Fruit fly (Drosophila melanogaster) whole organism, prepupa: ENCODE measurements around the gene CG15876.

Experiments used
- CG16779 ChIP-seq: fragments of 200-800 bp; sonication (Bioruptor generic); optimal IDR thresholded peaks from 3 replicates; lab custom pipeline; 2017; ENCODE audit warnings: missing biosample characterization, mild to moderate bottlenecking, missing genetic modification characterization
- CG31627 ChIP-seq: fragments of 200-800 bp; sonication (Bioruptor generic); optimal IDR thresholded peaks from 3 replicates; lab custom pipeline; 2016; ENCODE audit warnings: missing biosample characterization, missing genetic modification characterization
- CG34406 ChIP-seq: fragments of 200-800 bp; sonication (Bioruptor generic); optimal IDR thresholded peaks from 3 replicates; lab custom pipeline; 2016; ENCODE audit warnings: missing biosample characterization, missing genetic modification characterization
- Eip75B ChIP-seq: fragments of 200-800 bp; sonication (Bioruptor generic); optimal IDR thresholded peaks from 3 replicates; lab custom pipeline; 2016; ENCODE audit warnings: missing biosample characterization, missing genetic modification characterization
- Ets96B ChIP-seq: fragments of 200-800 bp; optimal IDR thresholded peaks from 2 replicates; lab custom pipeline; 2019; ENCODE audit warnings: missing biosample characterization, mild to moderate bottlenecking, missing genetic modification characterization, moderate library complexity
- Hr39 ChIP-seq: fragments of 200-800 bp; sonication (Bioruptor generic); optimal IDR thresholded peaks from 2 replicates; lab custom pipeline; 2016; ENCODE audit warnings: missing biosample characterization, missing genetic modification characterization
- esn ChIP-seq: fragments of 200-800 bp; sonication (Bioruptor generic); optimal IDR thresholded peaks from 2 replicates; lab custom pipeline; 2016; ENCODE audit warnings: missing biosample characterization, mild to moderate bottlenecking, missing genetic modification characterization, moderate library complexity

DNA sequence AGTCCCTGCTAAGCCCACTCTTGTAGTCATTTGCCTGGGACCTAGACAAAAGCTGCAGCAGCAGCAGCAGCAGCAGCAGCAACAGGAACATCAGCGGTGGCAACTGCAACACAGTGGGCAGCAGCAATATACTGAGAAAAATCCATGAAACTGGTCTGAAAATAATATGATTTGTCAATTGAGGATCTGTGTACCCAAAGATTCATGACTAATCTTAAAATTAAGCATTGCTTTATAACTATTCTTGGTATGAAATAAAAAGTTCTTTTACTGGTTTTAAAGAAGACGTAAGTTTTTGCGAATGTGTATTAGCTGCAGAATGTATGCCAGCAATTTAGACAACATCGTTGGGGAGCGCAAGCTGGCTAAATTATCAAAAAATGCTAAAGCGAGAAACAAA is 37.0 kb upstream of the CG15876 start:
- TF ChIP-seq CG31627 (GFP tag; lab: Kevin White, UChicago): no peak
- no peak for TF ChIP-seq Hr39 (GFP tag; lab: Kevin White, UChicago)
- TF ChIP-seq esn (GFP tag; lab: Kevin White, UChicago): no peak
- peak; percentile 27 for TF ChIP-seq Ets96B (tag; lab: Kevin White, UChicago)
- TF ChIP-seq Eip75B (GFP tag; lab: Kevin White, UChicago): peak; percentile 70
- TF ChIP-seq CG16779 (tag; lab: Kevin White, UChicago): no peak
- TF ChIP-seq CG34406: no peak
